Fruit fly (Drosophila melanogaster) whole organism, larva: ENCODE data around the gene CG46430.

Source experiments
- noc ChIP-seq: fragments of 200-800 bp; sonication (Bioruptor generic); optimal IDR thresholded peaks from 3 replicates; lab custom pipeline; 2019; ENCODE audit warnings: missing biosample characterization, mild to moderate bottlenecking, missing genetic modification characterization, moderate library complexity

The CG46430 gene

DNA sequence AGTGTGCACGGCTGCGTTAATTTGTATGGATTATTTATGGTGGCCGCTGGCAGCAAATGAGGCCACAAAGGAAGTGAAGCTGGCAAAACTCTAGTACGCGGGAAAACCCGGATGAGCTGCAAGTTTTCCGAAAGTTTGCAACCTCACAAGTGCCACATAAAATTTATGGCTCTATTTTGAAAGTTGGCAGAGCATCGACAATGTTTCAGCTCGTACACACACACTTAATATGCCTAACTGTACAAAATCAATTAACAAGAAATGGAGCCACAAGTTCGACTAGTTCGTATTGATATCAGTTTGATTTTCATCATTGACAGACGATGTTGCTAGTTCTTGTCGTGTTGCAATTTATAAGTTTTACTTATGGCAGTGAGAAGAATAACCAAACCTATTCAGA lies at the start of gene CG46430:
TSS of gene CG46430 (plus strand) at position 301 of the 400 bp plus-strand sequence.
- TF ChIP-seq noc, result no peak

DNA sequence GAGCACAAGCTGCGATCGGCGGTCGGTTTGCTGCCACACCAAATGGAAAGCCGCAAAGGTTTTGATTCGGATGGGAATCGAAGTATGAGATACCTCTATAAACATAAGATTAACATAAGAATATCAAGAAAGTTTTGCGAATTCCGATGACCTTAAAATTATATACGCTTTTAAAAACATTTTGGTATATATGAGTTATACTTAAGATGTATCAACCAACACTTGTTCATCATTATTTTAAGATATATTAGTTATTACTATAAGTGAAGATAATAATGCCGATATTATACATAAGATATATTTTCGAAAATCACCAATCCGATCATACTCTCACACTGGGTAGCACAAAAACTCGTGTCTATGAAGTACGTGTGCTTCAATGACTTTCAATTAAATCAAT lies 49.6 kb upstream of the CG46430 start:
- no peak for TF ChIP-seq noc

DNA sequence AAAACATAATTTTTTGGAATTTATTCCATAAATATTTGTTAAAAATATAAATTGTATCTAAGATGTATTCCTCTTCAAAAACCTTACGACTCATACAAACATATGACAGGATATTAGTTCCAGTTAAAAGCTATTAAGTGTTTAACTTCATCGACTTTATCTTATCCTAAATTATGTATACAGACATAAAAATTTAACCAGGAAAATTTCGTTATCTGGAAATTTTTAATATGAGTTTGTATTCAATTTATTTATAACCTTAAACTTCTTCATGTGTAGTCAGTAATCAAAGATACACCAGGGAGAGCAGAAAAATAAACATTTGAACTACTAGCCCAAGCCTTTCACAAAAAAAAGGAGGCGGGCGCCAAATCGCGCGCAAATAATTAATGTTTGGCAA lies 48.8 kb upstream of the CG46430 start:
- no peak for TF ChIP-seq noc

DNA sequence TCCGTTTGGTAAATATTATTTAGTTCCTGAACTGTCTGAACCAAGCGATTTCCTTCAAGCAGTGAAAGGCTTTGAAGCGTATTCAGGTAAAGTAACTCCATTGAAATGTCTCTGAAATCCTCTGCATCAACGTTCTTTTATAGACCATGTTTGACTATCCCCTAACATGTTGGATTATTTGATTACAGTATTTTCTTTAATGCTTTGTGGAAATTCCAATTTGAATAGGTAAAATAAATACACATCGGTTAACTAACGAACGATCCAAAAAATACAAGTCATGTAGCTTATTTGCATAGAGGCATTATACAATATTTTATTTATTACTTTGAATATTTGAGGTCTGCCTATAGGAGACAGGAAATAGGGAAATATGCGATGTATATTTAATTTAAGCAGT lies 46.4 kb upstream of the CG46430 start, which contains the start of gene Ir67b:
TSS of gene Ir67b (minus strand) at position 101 of the 400 bp plus-strand sequence.
- TF ChIP-seq noc, result no peak

DNA sequence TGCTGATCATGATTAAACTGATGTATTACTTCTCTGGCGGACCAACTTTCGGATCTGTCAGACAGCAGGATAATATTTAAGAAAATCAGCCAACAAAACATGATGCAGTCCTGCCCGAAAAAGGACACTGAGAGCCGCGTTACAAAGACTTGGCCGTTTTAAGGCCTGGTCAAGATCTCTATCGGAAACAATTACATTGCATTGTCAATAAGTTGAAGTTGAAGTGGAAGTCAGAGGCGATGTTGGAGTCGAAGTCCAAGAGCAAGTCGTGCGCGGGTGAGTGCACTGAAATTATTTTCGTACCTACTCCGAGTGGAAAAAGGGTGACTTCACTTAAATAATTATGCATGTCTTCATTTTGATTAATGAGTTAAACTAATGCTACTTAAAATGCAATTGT lies 44.3 kb upstream of the CG46430 start, which contains the start of gene Ir67c:
TSS of gene Ir67c (minus strand) at position 101 of the 400 bp plus-strand sequence.
- TF ChIP-seq noc, result no peak

DNA sequence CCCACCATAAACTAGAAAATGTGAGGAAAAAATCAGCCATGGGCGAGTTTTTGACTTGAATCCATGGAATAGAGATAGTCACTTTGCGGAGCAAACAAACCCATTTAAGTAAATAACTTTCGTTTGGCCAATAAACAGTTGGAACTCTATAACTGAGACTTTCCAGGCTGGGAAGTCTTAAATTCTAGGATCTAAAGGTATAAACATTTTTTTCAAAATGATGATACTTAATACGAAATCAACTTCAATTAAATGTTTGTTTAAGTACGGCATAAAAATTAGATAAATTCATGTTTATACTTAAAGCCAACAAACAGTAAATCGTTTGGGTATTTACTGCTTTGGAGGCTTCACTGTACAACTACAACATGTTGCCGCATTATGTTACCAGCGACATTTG lies 38.4 kb upstream of the CG46430 start:
- TF ChIP-seq noc, result no peak

DNA sequence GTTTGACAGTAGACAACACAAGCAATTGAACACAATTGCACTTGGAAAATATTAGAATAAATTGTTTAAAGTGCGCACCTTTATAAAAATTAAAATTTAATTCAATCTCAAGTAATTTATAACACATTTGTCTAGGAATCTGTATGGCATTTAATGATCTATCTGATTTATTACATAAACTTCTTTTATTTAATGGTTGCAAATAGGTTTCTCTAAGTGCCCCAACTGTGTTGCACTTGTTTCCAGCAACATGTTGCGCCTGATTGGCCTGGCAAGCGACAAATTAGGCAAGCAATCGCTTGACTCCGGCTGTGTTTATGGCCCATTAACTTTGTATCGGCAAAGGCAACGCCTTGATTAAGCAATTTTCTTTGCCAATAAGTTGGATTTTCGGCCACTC lies 37.8 kb upstream of the CG46430 start:
- TF ChIP-seq noc, result no peak

DNA sequence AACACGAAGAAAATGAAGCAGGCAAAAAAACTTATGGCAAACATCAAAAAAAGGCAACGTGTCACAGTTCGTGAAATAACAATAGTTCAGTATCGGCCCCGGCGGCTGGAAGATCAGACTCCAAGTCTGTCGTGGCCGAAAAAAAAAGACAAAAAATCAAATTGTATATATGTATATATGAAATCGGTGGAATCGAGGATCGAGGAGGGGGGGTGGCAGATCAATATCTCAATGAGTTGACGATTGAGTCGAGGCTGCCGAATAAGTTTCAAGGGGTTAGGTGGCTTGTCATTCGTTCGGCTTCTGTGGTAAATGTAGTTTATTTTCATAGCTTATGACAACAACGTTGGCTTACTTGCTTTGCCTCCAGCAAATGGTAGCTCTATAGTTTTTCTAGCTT lies 35.8 kb upstream of the CG46430 start:
- no peak for TF ChIP-seq noc

DNA sequence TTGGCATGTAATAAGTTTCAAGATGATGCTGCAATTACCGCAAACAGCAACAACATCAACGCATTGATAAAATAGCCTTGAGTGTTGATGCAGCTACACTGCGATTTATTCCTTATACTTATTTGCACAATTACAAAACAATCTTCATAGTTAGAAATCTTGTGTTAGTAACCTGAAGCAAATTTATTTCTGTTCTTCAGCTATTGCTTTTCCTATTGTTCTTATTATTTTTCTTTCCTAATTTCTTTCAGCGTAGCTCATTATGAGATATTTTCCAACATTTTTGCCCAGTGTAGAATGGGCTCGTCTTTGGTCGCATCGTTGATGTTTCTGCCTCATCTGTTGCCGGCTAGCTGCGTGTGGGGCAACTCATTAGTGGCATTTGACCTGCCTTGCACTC lies 34.4 kb upstream of the CG46430 start:
- TF ChIP-seq noc, result no peak

DNA sequence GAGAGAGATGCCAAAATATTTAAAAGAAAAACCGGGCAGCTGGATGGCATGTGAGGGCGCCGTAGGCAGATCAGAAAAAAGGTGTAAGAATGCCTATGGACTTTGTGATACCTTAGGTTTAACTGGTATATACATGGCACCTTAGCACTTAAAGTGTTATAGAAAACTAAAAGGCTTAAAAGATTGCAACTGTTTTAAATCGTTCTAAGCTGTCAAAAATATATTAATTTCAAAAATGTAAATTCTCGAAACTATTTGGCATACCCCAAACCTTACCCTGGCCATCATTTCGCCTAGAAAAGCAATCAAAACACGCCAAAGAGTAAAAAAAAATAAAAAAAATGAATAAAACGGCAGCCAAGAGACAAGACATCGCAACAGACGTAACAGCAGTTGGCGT lies 31.3 kb upstream of the CG46430 start:
- TF ChIP-seq noc, result no peak

DNA sequence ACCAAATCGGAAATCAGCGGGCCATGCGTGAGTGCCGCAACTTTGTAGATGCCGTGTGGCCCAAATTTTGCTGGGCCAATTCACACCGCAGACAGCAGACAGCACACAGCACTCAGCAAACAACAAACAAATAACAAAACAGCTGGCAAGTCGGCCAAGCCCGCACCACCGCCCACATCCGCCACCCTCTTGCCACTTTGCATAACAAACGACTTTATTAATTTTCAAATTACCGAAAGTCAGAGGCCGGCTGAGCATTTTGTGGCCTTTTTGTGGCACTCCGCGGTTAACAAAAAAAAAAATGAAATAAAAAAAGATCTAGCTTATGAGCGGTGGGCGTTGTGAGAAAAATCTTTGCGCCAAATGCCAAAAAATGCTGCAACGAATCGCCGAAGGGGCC lies 28.6 kb upstream of the CG46430 start:
- no peak for TF ChIP-seq noc

DNA sequence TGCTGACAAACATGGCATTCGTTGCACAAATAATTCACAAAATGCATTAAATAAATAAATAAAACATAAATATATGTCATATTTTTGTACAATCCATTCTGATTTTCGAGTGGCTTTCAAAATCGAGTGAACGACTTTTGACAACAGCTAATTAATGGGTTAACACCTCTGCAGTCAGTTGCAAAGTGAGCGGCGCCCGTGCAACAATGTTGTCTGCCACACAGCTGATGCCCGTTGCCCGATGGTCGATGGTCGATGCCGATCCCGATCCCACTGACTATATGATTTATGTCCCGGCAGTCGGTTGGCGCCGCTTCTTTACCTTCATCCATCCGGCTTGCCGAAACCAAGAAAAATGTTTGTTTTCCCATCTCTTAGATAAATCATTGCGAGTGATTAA lies 19.2 kb upstream of the CG46430 start:
- TF ChIP-seq noc, result no peak

DNA sequence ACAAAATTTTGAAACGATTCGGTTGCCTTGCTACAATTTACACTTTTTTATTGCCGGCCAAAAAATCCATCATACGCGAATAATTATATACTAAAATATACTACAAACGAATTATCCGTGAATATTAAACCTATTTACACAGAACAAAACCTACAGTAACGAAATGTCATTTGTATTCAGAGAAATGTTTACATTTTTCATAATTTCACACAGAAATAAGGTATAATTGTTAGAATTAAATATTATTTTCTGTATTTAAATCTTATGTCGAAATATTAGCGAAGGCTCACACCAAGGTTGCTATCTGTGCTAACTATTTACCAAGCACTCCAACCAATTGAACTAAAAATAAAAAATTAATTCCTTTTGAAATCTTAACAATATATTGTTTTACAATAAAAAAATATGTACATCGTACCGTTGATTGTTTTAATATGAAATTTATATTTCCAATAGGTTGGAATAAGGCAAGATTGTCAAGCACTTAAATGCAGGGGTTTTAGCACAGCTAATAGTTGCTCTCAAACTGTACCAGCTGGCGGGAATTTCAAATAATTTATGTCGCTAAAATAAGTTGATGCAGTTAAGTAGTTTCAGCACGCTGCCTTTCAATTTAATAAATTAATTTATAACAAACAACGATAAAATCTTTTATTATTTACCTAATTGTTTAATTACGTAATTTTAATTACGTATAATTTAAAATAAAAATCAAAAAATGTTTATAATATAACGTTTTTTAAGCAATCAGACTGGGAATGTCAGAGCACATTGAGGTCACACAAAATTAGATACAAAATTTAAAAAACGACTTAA lies 15.1 kb upstream of the CG46430 start, which contains the start of the genes Gem3 and CG32061:
TSS of gene Gem3 (minus strand) at position 51 of the 816 bp plus-strand sequence.
TSS of gene CG32061 (plus strand) at position 766 of the 816 bp plus-strand sequence.
- no peak for TF ChIP-seq noc

DNA sequence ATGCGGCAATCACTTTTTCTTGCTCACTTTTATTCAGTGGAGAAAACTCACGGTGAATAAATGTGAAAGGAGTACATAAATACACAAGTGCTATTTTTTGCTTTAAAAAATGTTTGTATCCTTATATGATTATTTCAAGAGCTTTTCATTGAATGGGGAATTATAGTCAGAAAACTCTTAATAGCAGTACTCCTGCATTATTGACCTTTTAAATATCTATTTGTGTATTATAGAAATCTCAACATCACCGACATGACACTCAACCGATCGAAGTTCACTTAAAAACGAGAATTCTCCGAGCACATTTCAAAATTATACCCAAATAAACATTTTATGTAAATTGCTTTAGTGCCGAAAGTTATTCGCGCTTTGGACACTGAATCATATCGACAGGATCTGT lies 13.4 kb upstream of the CG46430 start, which contains the start of gene S-Lap3:
TSS of gene S-Lap3 (plus strand) at position 301 of the 400 bp plus-strand sequence.
- no peak for TF ChIP-seq noc

DNA sequence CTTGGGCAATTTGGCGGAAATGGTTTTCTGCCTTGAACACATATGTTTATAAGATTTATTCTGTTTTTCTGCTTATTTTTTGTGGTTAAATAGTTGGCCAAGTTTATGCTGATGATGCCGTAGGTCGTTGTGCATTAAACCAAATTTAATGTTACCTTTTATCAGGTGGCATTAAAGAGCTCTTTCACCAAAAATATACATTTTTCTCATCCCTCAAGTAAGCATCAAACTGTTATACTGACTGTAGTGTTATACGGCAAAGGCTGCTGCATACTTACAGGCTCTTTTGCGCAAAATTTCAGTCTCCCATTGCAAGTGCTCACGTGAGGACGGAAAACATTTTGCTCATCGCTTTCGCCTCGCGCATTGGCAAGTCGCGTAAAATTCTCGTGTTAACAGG lies 2.8 kb downstream of the CG46430 start, which contains the start of gene Rbfox1:
TSS of gene Rbfox1 (plus strand) at position 301 of the 400 bp plus-strand sequence.
- TF ChIP-seq noc, result no peak

DNA sequence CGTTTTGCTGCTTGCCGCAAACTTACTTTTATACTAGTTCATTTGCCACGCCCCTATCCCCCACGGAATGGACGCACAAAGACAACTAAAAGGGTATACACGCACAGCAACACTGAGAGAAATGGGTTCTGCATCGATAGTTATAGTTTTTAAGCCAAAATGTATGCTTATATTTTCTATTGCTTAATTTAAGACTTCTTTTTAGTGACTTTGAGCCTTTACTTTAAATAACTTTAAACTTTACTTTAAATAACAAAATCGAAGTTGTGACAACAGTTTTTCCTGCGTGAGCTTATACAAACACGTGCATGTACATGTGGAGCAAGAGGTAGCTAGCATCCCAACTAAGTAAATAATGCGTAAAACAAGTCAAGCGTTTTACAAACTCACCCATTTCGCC lies 4.2 kb downstream of the CG46430 start:
- TF ChIP-seq noc, result no peak

DNA sequence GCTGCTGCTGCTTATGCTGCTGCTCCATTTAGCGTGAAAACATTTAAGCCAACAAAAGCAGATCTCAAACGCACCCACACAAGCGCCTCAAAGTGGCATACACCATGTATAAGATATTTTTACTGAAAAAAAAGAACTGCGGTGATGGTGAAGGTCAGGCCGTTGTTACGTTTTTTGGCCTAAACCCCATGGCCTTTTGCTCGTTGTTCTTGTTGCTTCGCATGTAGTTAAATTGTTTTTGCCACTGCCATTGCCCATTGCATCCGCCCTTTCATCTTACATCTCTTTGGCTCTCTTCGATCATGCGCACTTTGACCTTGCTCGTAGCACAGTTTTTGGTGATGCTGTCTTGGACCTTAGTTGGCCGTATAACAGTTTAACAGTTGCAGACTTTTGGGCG lies 7.2 kb downstream of the CG46430 start:
- TF ChIP-seq noc, result no peak

DNA sequence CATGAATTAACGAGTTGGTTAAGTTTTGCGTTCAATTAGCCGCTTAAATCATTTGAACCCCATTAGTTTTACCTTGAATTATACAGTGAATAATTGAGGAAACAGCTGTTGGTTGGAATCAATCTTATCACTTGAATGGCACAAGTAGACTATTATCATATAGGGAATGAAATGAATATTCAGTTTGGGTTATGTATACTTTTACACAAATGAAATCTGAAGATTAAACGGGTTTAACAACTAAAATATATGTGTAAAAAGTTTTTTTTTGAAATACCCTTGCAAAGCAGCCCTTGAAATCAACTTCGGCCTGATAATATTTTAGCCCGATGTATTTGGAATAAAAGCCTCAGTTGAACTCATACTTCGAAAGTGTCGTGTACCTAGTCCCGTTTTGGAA lies 12.2 kb downstream of the CG46430 start, which contains the start of gene S-Lap4:
TSS of gene S-Lap4 (plus strand) at position 301 of the 400 bp plus-strand sequence.
- TF ChIP-seq noc, result no peak
